Worm (Caenorhabditis elegans) whole organism, mixed stage, embryonic: Measurements from ENCODE around the gene F59A6.11.

ENCODE experiments used
- bed-3 ChIP-seq: fragments of 200-800 bp; sonication (Bioruptor generic); optimal IDR thresholded peaks from 3 replicates; lab custom pipeline; 2018; ENCODE audit warnings: mild to moderate bottlenecking, missing genetic modification characterization, moderate library complexity, missing compliant biosample characterization
- blmp-1 ChIP-seq: fragments of 150-350 bp; optimal IDR thresholded peaks from 2 replicates; lab custom pipeline; 2014; ENCODE audit warnings: missing biosample characterization, missing genetic modification characterization
- ces-1 ChIP-seq: fragments of 150-350 bp; optimal IDR thresholded peaks from 2 replicates; lab custom pipeline; 2014; ENCODE audit warnings: missing biosample characterization, missing genetic modification reagents, missing genetic modification characterization
- drap-1 ChIP-seq: fragments of 200-800 bp; sonication (Bioruptor generic); optimal IDR thresholded peaks from 3 replicates; lab custom pipeline; 2018; ENCODE audit warnings: mild to moderate bottlenecking, missing genetic modification characterization, missing compliant biosample characterization
- elt-1 ChIP-seq: sonication (generic microtip); optimal IDR thresholded peaks from 2 replicates; lab custom pipeline; 2017; ENCODE audit warnings: missing genetic modification characterization, mild to moderate bottlenecking, missing compliant biosample characterization, antibody characterized with exemption, moderate library complexity, borderline replicate concordance; ENCODE audit not compliant: insufficient read depth
- lin-13 ChIP-seq: fragments of 150-350 bp; optimal IDR thresholded peaks from 2 replicates; lab custom pipeline; 2014; ENCODE audit warnings: missing biosample characterization, missing genetic modification characterization
- nhr-237 ChIP-seq: fragments of 150-350 bp; optimal IDR thresholded peaks from 2 replicates; lab custom pipeline; 2014; ENCODE audit warnings: missing biosample characterization, missing genetic modification characterization
- nhr-28 ChIP-seq: fragments of 150-350 bp; optimal IDR thresholded peaks from 2 replicates; lab custom pipeline; 2014; ENCODE audit warnings: missing biosample characterization, missing genetic modification characterization
- pha-4 ChIP-seq: fragments of 150-350 bp; optimal IDR thresholded peaks from 2 replicates; lab custom pipeline; 2018; ENCODE audit warnings: missing biosample characterization, missing genetic modification reagents, missing genetic modification characterization
- snpc-4 ChIP-seq: fragments of 150-350 bp; optimal IDR thresholded peaks from 2 replicates; lab custom pipeline; 2014; ENCODE audit warnings: missing biosample characterization, missing genetic modification characterization
- unc-62 ChIP-seq: fragments of 150-350 bp; optimal IDR thresholded peaks from 2 replicates; lab custom pipeline; 2014; ENCODE audit warnings: missing biosample characterization, missing genetic modification reagents, missing genetic modification characterization

DNA sequence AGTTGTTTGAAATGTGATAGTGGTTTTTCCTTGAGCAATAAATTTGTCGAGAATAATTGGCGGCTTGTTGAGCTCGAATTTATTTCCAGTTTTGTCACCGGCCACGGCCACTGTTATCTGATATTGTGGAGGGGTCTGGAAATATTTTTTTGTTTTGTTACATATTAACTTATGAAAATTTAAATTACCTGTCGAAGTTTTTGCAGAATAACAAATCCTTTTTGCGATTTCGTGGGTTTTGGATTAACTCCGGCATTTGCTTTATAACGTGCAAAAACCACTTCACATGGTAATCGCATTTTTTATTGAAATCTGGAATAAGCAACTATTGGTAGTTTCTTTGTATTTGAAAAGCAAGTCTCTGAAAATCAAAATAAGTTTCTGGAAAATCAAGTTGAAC is 37.6 kb upstream of the F59A6.11 start, which contains the start of gene lrr-1:
- no peak for TF ChIP-seq nhr-28
- no peak for TF ChIP-seq blmp-1
- no peak for TF ChIP-seq unc-62 (GFP tag; lab: Kevin White, UChicago)
- no peak for TF ChIP-seq snpc-4 (tag; lab: Kevin White, UChicago)
- no peak for TF ChIP-seq pha-4 (tag; lab: Kevin White, UChicago)
- no peak for TF ChIP-seq elt-1
- no peak for TF ChIP-seq lin-13
- no peak for TF ChIP-seq drap-1
- TF ChIP-seq nhr-237 (tag; lab: Kevin White, UChicago): no peak
- TF ChIP-seq ces-1 (GFP tag; lab: Kevin White, UChicago): no peak
- TF ChIP-seq bed-3 (GFP tag; lab: Kevin White, UChicago): no peak
